Worm (Caenorhabditis elegans) whole organism, L3 larva: ENCODE results near the gene clec-187.
"Not testable (repeated sequence)": the region's sequence is repeated elsewhere in the genome, so short reads cannot be mapped to it uniquely, and the experiment has no call there.

Source experiments
- R02D3.7 ChIP-seq: fragments of 150-350 bp; optimal IDR thresholded peaks from 2 replicates; lab custom pipeline; 2014; ENCODE audit warnings: missing biosample characterization, missing genetic modification characterization
- aly-2 ChIP-seq: fragments of 150-350 bp; optimal IDR thresholded peaks from 2 replicates; lab custom pipeline; 2014; ENCODE audit warnings: missing biosample characterization, missing genetic modification characterization
- ceh-16 ChIP-seq: sonication (generic microtip); optimal IDR thresholded peaks from 2 replicates; lab custom pipeline; 2017; ENCODE audit warnings: missing biosample characterization, missing genetic modification characterization
- ceh-28 ChIP-seq: fragments of 150-350 bp; optimal IDR thresholded peaks from 2 replicates; lab custom pipeline; 2014; ENCODE audit warnings: missing biosample characterization, missing genetic modification reagents, missing genetic modification characterization
- daf-12 ChIP-seq: fragments of 150-350 bp; optimal IDR thresholded peaks from 2 replicates; lab custom pipeline; 2014; ENCODE audit warnings: missing biosample characterization, missing genetic modification reagents, missing genetic modification characterization
- egl-5 ChIP-seq: fragments of 150-350 bp; optimal IDR thresholded peaks from 2 replicates; lab custom pipeline; 2017; ENCODE audit warnings: missing biosample characterization, missing genetic modification reagents, missing genetic modification characterization, inconsistent platforms
- elt-2 ChIP-seq: sonication (generic microtip); optimal IDR thresholded peaks from 2 replicates; lab custom pipeline; 2016; ENCODE audit warnings: missing genetic modification reagents, mild to moderate bottlenecking, missing genetic modification characterization, missing compliant biosample characterization
- fkh-2 ChIP-seq: fragments of 150-350 bp; optimal IDR thresholded peaks from 2 replicates; lab custom pipeline; 2014; ENCODE audit warnings: missing biosample characterization, missing genetic modification reagents, missing genetic modification characterization
- fos-1 ChIP-seq: fragments of 150-350 bp; optimal IDR thresholded peaks from 2 replicates; lab custom pipeline; 2014; ENCODE audit warnings: missing biosample characterization, missing genetic modification characterization
- jun-1 ChIP-seq: fragments of 150-350 bp; optimal IDR thresholded peaks from 2 replicates; lab custom pipeline; 2014; ENCODE audit warnings: missing biosample characterization, missing genetic modification reagents, missing genetic modification characterization
- lin-15B ChIP-seq: fragments of 150-350 bp; optimal IDR thresholded peaks from 2 replicates; lab custom pipeline; 2014; ENCODE audit warnings: missing biosample characterization, missing genetic modification characterization
- lsy-12 ChIP-seq: sonication (generic microtip); optimal IDR thresholded peaks from 2 replicates; lab custom pipeline; 2016; ENCODE audit warnings: mild to moderate bottlenecking, missing genetic modification characterization, missing compliant biosample characterization
- mdl-1 ChIP-seq: fragments of 150-350 bp; optimal IDR thresholded peaks from 2 replicates; lab custom pipeline; 2014; ENCODE audit warnings: missing biosample characterization, missing genetic modification characterization
- mml-1 ChIP-seq: fragments of 150-350 bp; sonication (generic microtip); optimal IDR thresholded peaks from 3 replicates; lab custom pipeline; 2014; ENCODE audit warnings: missing biosample characterization, missing genetic modification characterization
- nhr-23 ChIP-seq: fragments of 150-350 bp; optimal IDR thresholded peaks from 2 replicates; lab custom pipeline; 2014; ENCODE audit warnings: missing biosample characterization, missing genetic modification reagents, missing genetic modification characterization
- nhr-237 ChIP-seq: fragments of 150-350 bp; optimal IDR thresholded peaks from 2 replicates; lab custom pipeline; 2014; ENCODE audit warnings: missing biosample characterization, missing genetic modification characterization
- nhr-25 ChIP-seq: sonication (generic microtip); optimal IDR thresholded peaks from 2 replicates; lab custom pipeline; 2017; ENCODE audit warnings: missing biosample characterization, missing genetic modification characterization
- nhr-28 ChIP-seq: fragments of 150-350 bp; optimal IDR thresholded peaks from 2 replicates; lab custom pipeline; 2014; ENCODE audit warnings: missing biosample characterization, missing genetic modification characterization
- nhr-67 ChIP-seq: fragments of 150-350 bp; optimal IDR thresholded peaks from 2 replicates; lab custom pipeline; 2014; ENCODE audit warnings: missing biosample characterization, missing genetic modification characterization
- nhr-76 ChIP-seq: fragments of 150-350 bp; sonication (generic microtip); optimal IDR thresholded peaks from 5 replicates; lab custom pipeline; 2014; ENCODE audit warnings: missing biosample characterization, missing genetic modification characterization
- nhr-77 ChIP-seq: fragments of 150-350 bp; optimal IDR thresholded peaks from 2 replicates; lab custom pipeline; 2014; ENCODE audit warnings: missing biosample characterization, missing genetic modification characterization
- pha-4 ChIP-seq: fragments of 150-350 bp; optimal IDR thresholded peaks from 2 replicates; lab custom pipeline; 2014; ENCODE audit warnings: missing biosample characterization, missing genetic modification reagents, missing genetic modification characterization
- pqm-1 ChIP-seq: fragments of 150-350 bp; optimal IDR thresholded peaks from 2 replicates; lab custom pipeline; 2017; ENCODE audit warnings: missing biosample characterization, missing genetic modification characterization, inconsistent platforms
- snpc-4 ChIP-seq: fragments of 150-350 bp; optimal IDR thresholded peaks from 2 replicates; lab custom pipeline; 2014; ENCODE audit warnings: missing biosample characterization, missing genetic modification characterization
- tbx-2 ChIP-seq: sonication (generic microtip); optimal IDR thresholded peaks from 2 replicates; lab custom pipeline; 2016; ENCODE audit warnings: mild to moderate bottlenecking, missing genetic modification characterization, missing compliant biosample characterization
- unc-62 ChIP-seq: fragments of 150-350 bp; sonication (generic microtip); optimal IDR thresholded peaks from 4 replicates; lab custom pipeline; 2014; ENCODE audit warnings: missing biosample characterization, missing genetic modification reagents, missing genetic modification characterization
- zag-1 ChIP-seq: fragments of 150-350 bp; optimal IDR thresholded peaks from 2 replicates; lab custom pipeline; 2014; ENCODE audit warnings: missing biosample characterization, missing genetic modification characterization
- ztf-11 ChIP-seq: fragments of 150-350 bp; optimal IDR thresholded peaks from 2 replicates; lab custom pipeline; 2014; ENCODE audit warnings: missing biosample characterization, missing genetic modification characterization
- ztf-4 ChIP-seq: fragments of 150-350 bp; optimal IDR thresholded peaks from 2 replicates; lab custom pipeline; 2014; ENCODE audit warnings: missing biosample characterization, missing genetic modification characterization

clec-187 gene

ce11 chrIV:12875260-12875659 lies 4.0 kb upstream of the clec-187 start, which contains the start of gene ZK896.1:
Gene ZK896.1, minus strand, starts transcription at chrIV:12875360.
- TF ChIP-seq nhr-23, ztf-11, nhr-25 (tag; lab: Kevin White, UChicago): not testable (repeated sequence)

DNA sequence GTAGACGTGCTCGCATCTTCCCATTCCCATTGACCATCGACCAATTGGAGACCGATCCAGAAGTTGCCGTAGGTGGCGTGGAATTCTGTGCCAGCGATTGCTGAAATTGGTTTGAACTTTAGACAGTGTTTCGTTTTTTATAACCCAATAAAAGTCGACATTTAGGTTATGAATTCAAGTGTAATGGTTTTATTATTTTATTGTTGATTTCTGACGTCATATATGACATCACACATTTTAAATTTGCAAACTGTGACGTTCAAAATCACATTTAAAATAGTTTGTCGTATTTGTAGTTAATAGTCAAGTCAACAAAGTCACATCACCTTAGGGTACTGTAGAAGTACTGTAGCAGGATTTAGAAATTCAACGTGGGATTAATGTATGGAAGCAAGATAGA lies 980 bp downstream of the clec-187 start:
- no peak for TF ChIP-seq daf-12 (tag; lab: Kevin White, UChicago)
- TF ChIP-seq elt-2 (tag; lab: Kevin White, UChicago) = peak; percentile 10

DNA sequence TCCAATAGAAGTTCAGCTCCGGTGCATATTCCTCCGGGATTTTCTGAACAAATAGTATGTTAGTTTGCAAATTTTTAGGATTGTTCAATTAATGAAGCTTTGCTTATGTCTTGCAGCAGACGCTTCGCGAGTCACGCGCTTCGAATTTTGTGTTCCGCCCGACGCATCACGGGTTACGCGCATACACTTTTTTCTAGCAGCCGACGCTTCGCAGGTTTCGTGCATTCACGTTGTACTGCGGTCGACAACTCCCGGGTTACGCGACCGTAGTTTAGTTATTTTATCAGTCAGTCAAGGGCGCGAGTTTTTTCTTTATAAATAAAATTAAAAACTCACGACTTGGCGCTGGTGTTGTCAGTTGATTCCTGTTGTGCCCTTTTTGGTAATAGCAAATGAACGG lies 1.5 kb downstream of the clec-187 start:
- TF ChIP-seq tbx-2 (no peak), egl-5 (tag; lab: Kevin White, UChicago) (no peak), nhr-76 (tag; lab: Kevin White, UChicago) (no peak), ceh-16 (no peak), nhr-77 (tag; lab: Kevin White, UChicago) (no peak), ceh-28 (tag; lab: Kevin White, UChicago) (no peak), nhr-23 (tag; lab: Kevin White, UChicago) (no peak), nhr-28 (no peak), zag-1 (tag; lab: Kevin White, UChicago) (no peak), elt-2 (tag; lab: Kevin White, UChicago) (peak; percentile 19), lin-15B (no peak), R02D3.7 (tag; lab: Kevin White, UChicago) (no peak), snpc-4 (peak; percentile 31), aly-2 (tag; lab: Kevin White, UChicago) (no peak), lsy-12 (tag; lab: Kevin White, UChicago) (no peak), ztf-4 (tag; lab: Kevin White, UChicago) (no peak)
- TF ChIP-seq, all 47 proteins: peak for 2

DNA sequence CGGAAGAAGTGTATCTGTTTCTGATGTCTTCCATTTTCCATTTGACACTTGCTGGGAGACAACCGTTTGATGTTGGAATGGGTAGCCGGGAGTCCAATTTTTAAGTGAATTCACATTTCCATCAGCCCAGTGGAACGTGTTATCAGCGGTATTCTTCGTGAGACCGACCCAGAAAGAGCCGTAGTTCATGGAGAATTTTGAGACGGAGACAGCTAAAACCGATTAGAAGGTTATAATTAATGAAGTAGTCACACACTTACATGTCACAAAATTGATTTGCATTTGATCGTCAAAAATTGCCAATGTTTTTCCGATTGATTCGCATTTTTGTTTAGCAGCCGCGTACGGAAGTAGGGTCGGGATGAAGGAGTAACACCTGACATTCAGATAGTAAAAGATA lies 1.9 kb downstream of the clec-187 start:
- TF ChIP-seq elt-2 (tag; lab: Kevin White, UChicago) (peak; percentile 71), mdl-1 (tag; lab: Kevin White, UChicago) (no peak), pqm-1 (tag; lab: Kevin White, UChicago) (peak; percentile 21)

DNA sequence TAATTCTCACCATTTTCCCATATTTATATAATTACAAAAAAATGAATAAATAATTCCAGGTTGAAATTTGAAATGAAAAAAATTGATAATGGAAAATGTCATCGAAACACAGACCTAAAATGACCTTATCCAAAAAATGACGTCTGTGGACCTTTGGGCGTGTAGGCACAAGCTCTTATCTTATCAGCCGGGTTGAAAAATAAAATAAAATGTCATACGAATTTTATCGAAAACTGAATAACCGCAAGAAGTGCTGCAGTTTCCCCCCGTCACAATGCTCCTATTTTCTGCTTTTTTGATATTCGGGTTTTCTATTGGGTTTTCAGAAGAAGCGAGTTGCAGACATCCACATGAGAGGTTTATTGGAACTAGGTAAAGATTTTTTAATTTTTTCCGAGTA lies 5.4 kb downstream of the clec-187 start, which contains the start of gene clec-186:
TSS of gene clec-186 (plus strand) at position 226 of the 400 bp plus-strand sequence.
- TF ChIP-seq pqm-1 (tag; lab: Kevin White, UChicago) (peak; percentile 88), ztf-11 (tag; lab: Kevin White, UChicago) (no peak), jun-1 (peak; percentile 11), elt-2 (tag; lab: Kevin White, UChicago) (peak; percentile 96)
- TF ChIP-seq, all 47 proteins: peak for 3

ce11 chrIV:12859797-12860196 lies 11.5 kb downstream of the clec-187 start, which contains the start of gene gcy-18:
Gene gcy-18, plus strand, starts transcription at chrIV:12860097.
- TF ChIP-seq nhr-67 (tag; lab: Kevin White, UChicago) (no peak), ceh-28 (tag; lab: Kevin White, UChicago) (no peak), mml-1 (no peak), pha-4 (tag; lab: Kevin White, UChicago) (no peak), tbx-2 (no peak), zag-1 (tag; lab: Kevin White, UChicago) (no peak), nhr-237 (tag; lab: Kevin White, UChicago) (no peak), lsy-12 (tag; lab: Kevin White, UChicago) (no peak), fos-1 (no peak)

DNA sequence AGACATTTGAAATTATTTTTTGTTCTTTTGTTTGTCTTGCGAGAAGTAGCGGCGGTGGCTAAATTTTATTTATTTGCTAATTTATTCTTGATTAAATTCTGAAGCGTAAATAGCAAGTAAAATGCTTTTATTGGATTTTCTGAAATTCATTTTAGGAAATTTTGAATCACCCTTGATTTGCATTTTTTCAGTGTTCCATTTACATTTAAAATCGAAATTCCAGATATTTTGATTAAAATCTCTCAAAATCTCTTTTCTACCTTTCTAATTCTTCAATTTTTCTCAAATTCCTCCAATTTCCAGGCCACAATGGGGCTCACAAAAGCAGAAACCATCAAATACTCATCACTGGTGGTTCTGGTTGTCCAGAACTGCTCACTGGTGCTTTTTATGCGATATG lies 16.0 kb downstream of the clec-187 start, which contains the start of gene nstp-5:
TSS of gene nstp-5 (plus strand) at position 301 of the 400 bp plus-strand sequence.
- TF ChIP-seq jun-1 = no peak
- TF ChIP-seq mml-1 = no peak
- no peak for TF ChIP-seq nhr-23 (tag; lab: Kevin White, UChicago)
- TF ChIP-seq unc-62 = no peak
- TF ChIP-seq fkh-2 (tag; lab: Kevin White, UChicago) = no peak
